Worm (Caenorhabditis elegans) whole organism, L4 larva: ENCODE measurements around the gene mcd-1.
A peak's percentile ranks its signal among the peaks of the same experiment; 100 is the strongest.

Source experiments
- F26F4.8 ChIP-seq: fragments of 200-800 bp; sonication (Bioruptor generic); conservative IDR thresholded peaks from 2 replicates; pipeline ENCODE4 v1.3.6; 2022; ENCODE audit warnings: missing genetic modification characterization, missing compliant biosample characterization
- F44E2.7 ChIP-seq: fragments of 200-800 bp; sonication (Bioruptor generic); IDR thresholded peaks from 2 replicates; pipeline ENCODE4 v2.1.2; 2022; ENCODE audit warnings: missing genetic modification characterization, missing compliant biosample characterization
- R02D3.7 ChIP-seq: fragments of 150-350 bp; sonication (generic microtip); optimal IDR thresholded peaks from 3 replicates; lab custom pipeline; 2014; ENCODE audit warnings: missing biosample characterization, missing genetic modification characterization
- T26A8.4 ChIP-seq: fragments of 200-800 bp; sonication (Bioruptor generic); IDR thresholded peaks from 2 replicates; pipeline ENCODE4 v1.3.6; 2022; ENCODE audit warnings: missing genetic modification characterization, missing compliant biosample characterization
- Y105C5A.15 ChIP-seq: fragments of 200-800 bp; sonication (Bioruptor generic); IDR thresholded peaks from 2 replicates; pipeline ENCODE4 v1.3.6; 2022; ENCODE audit warnings: missing genetic modification characterization, missing compliant biosample characterization
- Y48G9A.11 ChIP-seq: fragments of 200-800 bp; sonication (Bioruptor generic); IDR thresholded peaks from 2 replicates; pipeline ENCODE4 v1.3.6; 2022; ENCODE audit warnings: missing genetic modification reagents, missing genetic modification characterization, missing compliant biosample characterization
- Y5F2A.4 ChIP-seq: fragments of 200-800 bp; sonication (Bioruptor generic); optimal IDR thresholded peaks from 2 replicates; lab custom pipeline; 2018; ENCODE audit warnings: mild to moderate bottlenecking, missing genetic modification characterization, missing compliant biosample characterization
- ZK337.2 ChIP-seq: fragments of 200-800 bp; sonication (Bioruptor generic); IDR thresholded peaks from 2 replicates; pipeline ENCODE4 v1.3.6; 2022; ENCODE audit warnings: missing genetic modification reagents, missing genetic modification characterization, missing compliant biosample characterization
- ZK546.5 ChIP-seq, 2 experiments: sonication (generic microtip); optimal IDR thresholded peaks; 2 replicates each; lab custom pipeline; 2017; ENCODE audit warnings: missing biosample characterization in 2 of 2, missing genetic modification characterization in 2 of 2
- aha-1 ChIP-seq: fragments of 150-350 bp; peaks from one replicate; lab custom pipeline; 2014; ENCODE audit warnings: missing biosample characterization, missing genetic modification characterization
- aly-2 ChIP-seq: sonication (generic microtip); optimal IDR thresholded peaks from 2 replicates; lab custom pipeline; 2018; ENCODE audit warnings: missing biosample characterization, missing genetic modification characterization
- ceh-28 ChIP-seq: fragments of 150-350 bp; optimal IDR thresholded peaks from 2 replicates; lab custom pipeline; 2014; ENCODE audit warnings: missing biosample characterization, missing genetic modification reagents, missing genetic modification characterization
- ceh-44 ChIP-seq: fragments of 200-800 bp; sonication (Bioruptor generic); IDR thresholded peaks from 2 replicates; pipeline ENCODE4 v1.3.6; 2022; ENCODE audit warnings: missing genetic modification reagents, missing genetic modification characterization, missing compliant biosample characterization
- ceh-82 ChIP-seq: sonication (generic microtip); optimal IDR thresholded peaks from 2 replicates; lab custom pipeline; 2017; ENCODE audit warnings: missing biosample characterization, missing genetic modification characterization
- ces-1 ChIP-seq: fragments of 150-350 bp; sonication (generic microtip); optimal IDR thresholded peaks from 4 replicates; lab custom pipeline; 2014; ENCODE audit warnings: missing biosample characterization, missing genetic modification reagents, missing genetic modification characterization
- cey-2 ChIP-seq: sonication (generic microtip); optimal IDR thresholded peaks from 3 replicates; lab custom pipeline; 2017; ENCODE audit warnings: missing genetic modification characterization, mild to moderate bottlenecking, missing compliant biosample characterization, antibody characterized with exemption, borderline replicate concordance; ENCODE audit not compliant: insufficient read depth
- ctbp-1 ChIP-seq: fragments of 200-800 bp; sonication (Bioruptor generic); IDR thresholded peaks from 2 replicates; pipeline ENCODE4 v1.3.6; 2022; ENCODE audit warnings: missing genetic modification reagents, missing genetic modification characterization, missing compliant biosample characterization
- daf-12 ChIP-seq: fragments of 150-350 bp; optimal IDR thresholded peaks from 2 replicates; lab custom pipeline; 2014; ENCODE audit warnings: missing biosample characterization, missing genetic modification reagents, missing genetic modification characterization
- daf-16 ChIP-seq, 3 experiments: sonication (generic microtip); optimal IDR thresholded peaks; 2 replicates each; lab custom pipeline; 2016 to 2017; ENCODE audit warnings: missing genetic modification characterization in 3 of 3, missing genetic modification reagents in 3 of 3, mild to moderate bottlenecking in 2 of 3, missing compliant biosample characterization in 2 of 3, missing biosample characterization in 1 of 3, moderate library complexity in 1 of 3
- daf-19 ChIP-seq: fragments of 200-800 bp; sonication (Bioruptor generic); conservative IDR thresholded peaks from 2 replicates; pipeline ENCODE4 v1.3.6; 2022; ENCODE audit warnings: missing genetic modification characterization, missing compliant biosample characterization
- daf-8 ChIP-seq: fragments of 200-800 bp; sonication (Bioruptor generic); IDR thresholded peaks from 2 replicates; pipeline ENCODE4 v1.3.6; 2022; ENCODE audit warnings: missing genetic modification characterization, missing compliant biosample characterization
- dmd-8 ChIP-seq: fragments of 200-800 bp; sonication (Bioruptor generic); IDR thresholded peaks from 2 replicates; pipeline ENCODE4 v1.3.6; 2022; ENCODE audit warnings: missing genetic modification characterization, missing compliant biosample characterization
- hmg-1.1 ChIP-seq: fragments of 200-800 bp; sonication (Bioruptor generic); IDR thresholded peaks from 2 replicates; pipeline ENCODE4 v1.3.6; 2022; ENCODE audit warnings: missing genetic modification reagents, missing genetic modification characterization, missing compliant biosample characterization
- lin-1 ChIP-seq: fragments of 200-800 bp; sonication (Bioruptor generic); IDR thresholded peaks from 2 replicates; pipeline ENCODE4 v1.3.6; 2022; ENCODE audit warnings: missing genetic modification reagents, missing genetic modification characterization, missing compliant biosample characterization
- lin-13 ChIP-seq: fragments of 150-350 bp; optimal IDR thresholded peaks from 2 replicates; lab custom pipeline; 2014; ENCODE audit warnings: missing biosample characterization, missing genetic modification reagents, missing genetic modification characterization
- lin-38 ChIP-seq: fragments of 200-800 bp; sonication (Bioruptor generic); IDR thresholded peaks from 2 replicates; pipeline ENCODE4 v1.3.6; 2022; ENCODE audit warnings: missing genetic modification reagents, missing genetic modification characterization, missing compliant biosample characterization
- lin-39 ChIP-seq: fragments of 150-350 bp; optimal IDR thresholded peaks from 2 replicates; lab custom pipeline; 2014; ENCODE audit warnings: missing biosample characterization, missing genetic modification reagents, missing genetic modification characterization
- mdt-29 ChIP-seq: fragments of 200-800 bp; sonication (Bioruptor generic); IDR thresholded peaks from 2 replicates; pipeline ENCODE4 v1.3.6; 2022; ENCODE audit warnings: missing genetic modification reagents, missing genetic modification characterization, missing compliant biosample characterization
- mes-2 ChIP-seq: sonication (generic microtip); optimal IDR thresholded peaks from 2 replicates; lab custom pipeline; 2016; ENCODE audit warnings: missing genotype, mild to moderate bottlenecking, missing genetic modification characterization, missing compliant biosample characterization; ENCODE audit not compliant: poor library complexity, severe bottlenecking
- mxl-3 ChIP-seq: fragments of 200-800 bp; sonication (Bioruptor generic); optimal IDR thresholded peaks from 2 replicates; lab custom pipeline; 2018; ENCODE audit warnings: mild to moderate bottlenecking, missing genetic modification characterization, missing compliant biosample characterization
- nhr-11 ChIP-seq: fragments of 150-350 bp; optimal IDR thresholded peaks from 2 replicates; lab custom pipeline; 2014; ENCODE audit warnings: missing biosample characterization, missing genetic modification characterization
- nhr-111 ChIP-seq: fragments of 200-800 bp; sonication (Bioruptor generic); optimal IDR thresholded peaks from 2 replicates; lab custom pipeline; 2018; ENCODE audit warnings: mild to moderate bottlenecking, missing genetic modification characterization, missing compliant biosample characterization
- nhr-237 ChIP-seq: sonication (generic microtip); optimal IDR thresholded peaks from 2 replicates; lab custom pipeline; 2017; ENCODE audit warnings: missing biosample characterization, missing genetic modification characterization
- nhr-28 ChIP-seq: fragments of 150-350 bp; optimal IDR thresholded peaks from 2 replicates; lab custom pipeline; 2014; ENCODE audit warnings: missing biosample characterization, missing genetic modification characterization
- nhr-48 ChIP-seq: sonication (generic microtip); optimal IDR thresholded peaks from 2 replicates; lab custom pipeline; 2016; ENCODE audit warnings: mild to moderate bottlenecking, missing genetic modification characterization, missing compliant biosample characterization
- nhr-76 ChIP-seq: fragments of 150-350 bp; optimal IDR thresholded peaks from 2 replicates; lab custom pipeline; 2014; ENCODE audit warnings: missing biosample characterization, missing genetic modification characterization
- pha-4 ChIP-seq, 2 experiments: fragments of 150-350 bp in 1 of 2; fragments of 200-800 bp in 1 of 2; sonication (Bioruptor generic) in 1 of 2; IDR thresholded peaks in 1 of 2; optimal IDR thresholded peaks in 1 of 2; 2 replicates each; pipeline versions ENCODE4 v1.3.6 to Lab custom; 2014 to 2022; ENCODE audit warnings: missing genetic modification characterization in 2 of 2, missing genetic modification reagents in 2 of 2, missing biosample characterization in 1 of 2, missing compliant biosample characterization in 1 of 2
- php-3 ChIP-seq: fragments of 200-800 bp; sonication (Bioruptor generic); IDR thresholded peaks from 2 replicates; pipeline ENCODE4 v1.3.6; 2022; ENCODE audit warnings: missing genetic modification reagents, missing genetic modification characterization, missing compliant biosample characterization
- rbr-2 ChIP-seq: sonication (generic microtip); optimal IDR thresholded peaks from 2 replicates; lab custom pipeline; 2016; ENCODE audit warnings: missing genotype, missing genetic modification characterization, missing compliant biosample characterization
- saeg-2 ChIP-seq: fragments of 200-800 bp; sonication (Bioruptor generic); IDR thresholded peaks from 2 replicates; pipeline ENCODE4 v1.3.6; 2022; ENCODE audit warnings: missing genetic modification reagents, missing genetic modification characterization, missing compliant biosample characterization
- sdz-12 ChIP-seq: fragments of 200-800 bp; sonication (Bioruptor generic); optimal IDR thresholded peaks from 2 replicates; lab custom pipeline; 2018; ENCODE audit warnings: mild to moderate bottlenecking, missing genetic modification characterization, missing compliant biosample characterization
- set-16 ChIP-seq: fragments of 200-800 bp; sonication (Bioruptor generic); IDR thresholded peaks from 2 replicates; pipeline ENCODE4 v1.3.6; 2022; ENCODE audit warnings: missing genetic modification reagents, missing genetic modification characterization, missing compliant biosample characterization
- skn-1 ChIP-seq: fragments of 150-350 bp; optimal IDR thresholded peaks from 2 replicates; lab custom pipeline; 2014; ENCODE audit warnings: missing biosample characterization, missing genetic modification characterization
- spr-1 ChIP-seq: sonication (generic microtip); optimal IDR thresholded peaks from 2 replicates; lab custom pipeline; 2016; ENCODE audit warnings: mild to moderate bottlenecking, missing genetic modification characterization, missing compliant biosample characterization
- tag-97 ChIP-seq: fragments of 200-800 bp; sonication (Bioruptor generic); IDR thresholded peaks from 2 replicates; pipeline ENCODE4 v1.3.6; 2022; ENCODE audit warnings: missing genetic modification characterization, missing compliant biosample characterization
- tra-1 ChIP-seq: fragments of 200-800 bp; sonication (Bioruptor generic); IDR thresholded peaks from 2 replicates; pipeline ENCODE4 v1.3.6; 2022; ENCODE audit warnings: missing genetic modification reagents, missing genetic modification characterization, missing compliant biosample characterization
- unc-39 ChIP-seq: sonication (generic microtip); optimal IDR thresholded peaks from 2 replicates; lab custom pipeline; 2017; ENCODE audit warnings: missing biosample characterization, missing genetic modification characterization
- unc-62 ChIP-seq, 3 experiments: fragments of 150-350 bp in 1 of 3; sonication (generic microtip); optimal IDR thresholded peaks in 2 of 3; peaks in 1 of 3; 1 replicate in 1 of 3; 2 replicates in 2 of 3; lab custom pipeline; 2014 to 2017; ENCODE audit warnings: missing biosample characterization in 3 of 3, missing genetic modification characterization in 3 of 3, missing genetic modification reagents in 3 of 3, missing genotype in 1 of 3
- vab-7 ChIP-seq: fragments of 200-800 bp; sonication (Bioruptor generic); IDR thresholded peaks from 2 replicates; pipeline ENCODE4 v1.3.6; 2022; ENCODE audit warnings: missing genetic modification reagents, missing genetic modification characterization, missing compliant biosample characterization
- zip-2 ChIP-seq: fragments of 150-350 bp; optimal IDR thresholded peaks from 2 replicates; lab custom pipeline; 2014; ENCODE audit warnings: missing biosample characterization, missing genetic modification characterization
- ztf-11 ChIP-seq: fragments of 150-350 bp; optimal IDR thresholded peaks from 2 replicates; lab custom pipeline; 2014; ENCODE audit warnings: missing biosample characterization, missing genetic modification characterization

mcd-1 gene

ce11 chrII:13888278-13888677, at the start of gene mcd-1 (continued):
- TF ChIP-seq dmd-8 (GFP tag; lab: Robert Waterston, UW) (no peak), nhr-237 (tag; lab: Kevin White, UChicago) (no peak), R02D3.7 (tag; lab: Kevin White, UChicago) (no peak), vab-7 (GFP tag; lab: Robert Waterston, UW) (no peak), cey-2 (tag; lab: Kevin White, UChicago) (no peak), daf-16 (GFP tag; optimal IDR thresholded peaks at IDR 0.05; lab: Kevin White, UChicago) (no peak), daf-16 (tag; optimal IDR thresholded peaks at IDR 0.05; lab: Kevin White, UChicago) (peak; percentile 23), mes-2 (tag; lab: Kevin White, UChicago) (peak; percentile 71), Y105C5A.15 (no peak), lin-39 (tag; lab: Kevin White, UChicago) (no peak), zip-2 (no peak), skn-1 (no peak), ZK337.2 (GFP tag; lab: Robert Waterston, UW) (no peak), sdz-12 (GFP tag; lab: Kevin White, UChicago) (no peak), lin-13 (peak; percentile 16), F26F4.8 (GFP tag; lab: Robert Waterston, UW) (no peak), lin-1 (GFP tag; lab: Robert Waterston, UW) (no peak), lin-38 (peak; percentile 84), ztf-11 (tag; lab: Kevin White, UChicago) (no peak), T26A8.4 (GFP tag; lab: Robert Waterston, UW) (no peak), tra-1 (GFP tag; lab: Robert Waterston, UW) (no peak), pha-4 (GFP tag; IDR thresholded peaks at IDR 0.05; lab: Robert Waterston, UW) (no peak), pha-4 (tag; optimal IDR thresholded peaks at IDR 0.05; lab: Kevin White, UChicago) (peak; percentile 1), ctbp-1 (0 out of 2 replicates have a peak, but pooled peaks have one; percentile 22), daf-8 (GFP tag; lab: Robert Waterston, UW) (no peak), mxl-3 (GFP tag; lab: Kevin White, UChicago) (no peak), nhr-48 (tag; lab: Kevin White, UChicago) (no peak), spr-1 (tag; lab: Kevin White, UChicago) (no peak), Y5F2A.4 (GFP tag; lab: Kevin White, UChicago) (no peak), rbr-2 (tag; lab: Kevin White, UChicago) (peak; percentile 61), nhr-111 (GFP tag; lab: Kevin White, UChicago) (no peak), ceh-82 (tag; lab: Kevin White, UChicago) (no peak), nhr-76 (no peak), ceh-28 (tag; lab: Kevin White, UChicago) (no peak), unc-62 (GFP tag; optimal IDR thresholded peaks at IDR 0.05 in 1 of 2; lab: Kevin White, UChicago) (peak in 1 of 2 experiments; percentile 21), unc-62 (tag; optimal IDR thresholded peaks at IDR 0.05; lab: Kevin White, UChicago) (no peak), aha-1 (tag; lab: Kevin White, UChicago) (no peak), unc-39 (tag; lab: Kevin White, UChicago) (no peak), nhr-11 (tag; lab: Kevin White, UChicago) (no peak), ces-1 (GFP tag; lab: Kevin White, UChicago) (no peak), hmg-1.1 (GFP tag; lab: Robert Waterston, UW) (peak; percentile 51; the same call in 1 of the 2 replicates), saeg-2 (GFP tag; lab: Robert Waterston, UW) (no peak), ZK546.5 (tag; optimal IDR thresholded peaks at IDR 0.05; lab: Kevin White, UChicago) (no peak), aly-2 (tag; lab: Kevin White, UChicago) (no peak), set-16 (no peak), F44E2.7 (GFP tag; lab: Robert Waterston, UW) (no peak), nhr-28 (tag; lab: Kevin White, UChicago) (no peak), daf-12 (tag; lab: Kevin White, UChicago) (no peak), mdt-29 (GFP tag; lab: Robert Waterston, UW) (no peak), Y48G9A.11 (GFP tag; lab: Robert Waterston, UW) (no peak), daf-19 (no peak), ceh-44 (GFP tag; lab: Robert Waterston, UW) (no peak), tag-97 (GFP tag; lab: Robert Waterston, UW) (no peak), php-3 (GFP tag; lab: Robert Waterston, UW) (no peak)
